Worm (Caenorhabditis elegans) whole organism, L2 larva: Measurements from ENCODE around the gene col-40.

Experiments
- elt-3 ChIP-seq: sonication (generic microtip); optimal IDR thresholded peaks from 2 replicates; lab custom pipeline; 2017; ENCODE audit warnings: missing biosample characterization, missing genetic modification characterization
- unc-62 ChIP-seq: fragments of 150-350 bp; optimal IDR thresholded peaks from 2 replicates; lab custom pipeline; 2014; ENCODE audit warnings: missing biosample characterization, missing genetic modification reagents, missing genetic modification characterization

- TF ChIP-seq elt-3 (tag; lab: Kevin White, UChicago) (no peak), unc-62 (GFP tag; lab: Kevin White, UChicago) (no peak)
Observed at ce11 chrII:1149390-1149789, 42.6 kb upstream of the col-40 start.
